Fruit fly (Drosophila melanogaster): ENCODE data around the gene CG6324.

The CG6324 gene

dm6 chrX:15482236-15482660, 6.4 kb downstream of the CG6324 start, which contains the start of gene CG6340 (continued):
- TF ChIP-seq CG8290 (GFP tag; optimal IDR thresholded peaks at IDR 0.05), result no peak
- TF ChIP-seq CG8290 (tag; optimal IDR thresholded peaks at IDR 0.05), result no peak
- no peak for TF ChIP-seq CG3847 (GFP tag; IDR thresholded peaks at IDR 0.05)
- TF ChIP-seq Sin3A (optimal IDR thresholded peaks at IDR 0.05), result peak; percentile 10
- no peak for TF ChIP-seq zfh2 (GFP tag; optimal IDR thresholded peaks at IDR 0.05)
- TF ChIP-seq pfk (GFP tag; optimal IDR thresholded peaks at IDR 0.05), result no peak
- TF ChIP-seq CG12659 (GFP tag; optimal IDR thresholded peaks at IDR 0.05), result peak; percentile 52
- TF ChIP-seq Oli (tag; optimal IDR thresholded peaks at IDR 0.05), result no peak
- TF ChIP-seq CG6854 (GFP tag; optimal IDR thresholded peaks at IDR 0.05), result no peak
- no peak for TF ChIP-seq ranshi (GFP tag; IDR thresholded peaks at IDR 0.05)
- TF ChIP-seq dan (GFP tag; IDR thresholded peaks at IDR 0.05), result no peak
- TF ChIP-seq CG7963 (GFP tag; IDR thresholded peaks at IDR 0.05; ENCODE audit: partially characterized antibody), result 0 out of 3 replicates have a peak, but pooled peaks have one; percentile 41
- TF ChIP-seq MTF-1 (GFP tag; optimal IDR thresholded peaks at IDR 0.05; ENCODE audit: borderline replicate concordance), result no peak
- TF ChIP-seq unc-4 (GFP tag; IDR thresholded peaks at IDR 0.05; ENCODE audit: partially characterized antibody), result peak; percentile 66
- TF ChIP-seq cad (GFP tag; optimal IDR thresholded peaks at IDR 0.05), result no peak
- TF ChIP-seq CG13624 (GFP tag; optimal IDR thresholded peaks at IDR 0.05), result peak; percentile 19
- no peak for TF ChIP-seq sob (GFP tag; IDR thresholded peaks at IDR 0.05)
- no peak for TF ChIP-seq CG17359 (tag; optimal IDR thresholded peaks at IDR 0.05)
- no peak for TF ChIP-seq Drgx (GFP tag; IDR thresholded peaks at IDR 0.05)
- no peak for TF ChIP-seq NK7.1 (GFP tag; optimal IDR thresholded peaks at IDR 0.05)
- peak; percentile 63 for TF ChIP-seq gfzf (GFP tag; optimal IDR thresholded peaks at IDR 0.05)
- no peak for TF ChIP-seq aop (GFP tag; IDR thresholded peaks at IDR 0.05)
- TF ChIP-seq YL-1 (GFP tag; optimal IDR thresholded peaks at IDR 0.05), result peak; percentile 56
- no peak for TF ChIP-seq D (optimal IDR thresholded peaks at IDR 0.05)
- TF ChIP-seq D (GFP tag; optimal IDR thresholded peaks at IDR 0.05), result no peak
- TF ChIP-seq dmrt99B (tag; optimal IDR thresholded peaks at IDR 0.05), result no peak
- TF ChIP-seq slou (GFP tag; optimal IDR thresholded peaks at IDR 0.05), result no peak
- TF ChIP-seq unpg (GFP tag; optimal IDR thresholded peaks at IDR 0.05), result no peak
- peak; percentile 68 for TF ChIP-seq pzg (GFP tag; optimal IDR thresholded peaks at IDR 0.05)
- TF ChIP-seq ase (GFP tag; IDR thresholded peaks at IDR 0.05), result no peak
- TF ChIP-seq Side (GFP tag; optimal IDR thresholded peaks at IDR 0.05), result no peak
- TF ChIP-seq emc (GFP tag; optimal IDR thresholded peaks at IDR 0.05), result no peak
- peak; percentile 75 for TF ChIP-seq Scr (GFP tag; IDR thresholded peaks at IDR 0.05; ENCODE audit: partially characterized antibody)
- TF ChIP-seq vfl (GFP tag; optimal IDR thresholded peaks at IDR 0.05), result no peak
- TF ChIP-seq trh (GFP tag; optimal IDR thresholded peaks at IDR 0.05), result no peak
- no peak for TF ChIP-seq CG7556 (GFP tag; optimal IDR thresholded peaks at IDR 0.05)
- TF ChIP-seq abd-A (tag; optimal IDR thresholded peaks at IDR 0.05), result no peak
- TF ChIP-seq sqz (GFP tag; optimal IDR thresholded peaks at IDR 0.05), result peak; percentile 82
- TF ChIP-seq CG2889 (GFP tag; IDR thresholded peaks at IDR 0.05), result no peak
- no peak for TF ChIP-seq ind (GFP tag; optimal IDR thresholded peaks at IDR 0.05)
- TF ChIP-seq CG11398 (GFP tag; optimal IDR thresholded peaks at IDR 0.05), result no peak
- TF ChIP-seq CG6689 (GFP tag; IDR thresholded peaks at IDR 0.05), result no peak
- TF ChIP-seq D19A (tag; optimal IDR thresholded peaks at IDR 0.05), result no peak
- TF ChIP-seq lab (GFP tag; optimal IDR thresholded peaks at IDR 0.05), result no peak
- no peak for TF ChIP-seq sr (GFP tag; IDR thresholded peaks at IDR 0.05)
- peak; percentile 60 for TF ChIP-seq Ets97D (GFP tag; optimal IDR thresholded peaks at IDR 0.05)
- no peak for TF ChIP-seq lov (optimal IDR thresholded peaks at IDR 0.05)
- TF ChIP-seq lov (GFP tag; IDR thresholded peaks at IDR 0.05), result no peak
- no peak for TF ChIP-seq Usf (GFP tag; optimal IDR thresholded peaks at IDR 0.05)
- no peak for TF ChIP-seq ssp (GFP tag; IDR thresholded peaks at IDR 0.05)
- TF ChIP-seq zen (tag; optimal IDR thresholded peaks at IDR 0.05), result no peak
- TF ChIP-seq Six4 (GFP tag; optimal IDR thresholded peaks at IDR 0.05), result no peak
- no peak for TF ChIP-seq HLHmδ (GFP tag; optimal IDR thresholded peaks at IDR 0.05)
